Worm (Caenorhabditis elegans) whole organism, L1 larva: ENCODE data around the gene C01G10.5.

Experiments used
- ceh-8 ChIP-seq: fragments of 200-800 bp; sonication (Bioruptor generic); optimal IDR thresholded peaks from 2 replicates; lab custom pipeline; 2018; ENCODE audit warnings: mild to moderate bottlenecking, missing genetic modification characterization, moderate library complexity, missing compliant biosample characterization
- fkh-8 ChIP-seq: sonication (generic microtip); optimal IDR thresholded peaks from 2 replicates; lab custom pipeline; 2016; ENCODE audit warnings: mild to moderate bottlenecking, missing genetic modification characterization, missing compliant biosample characterization
- skn-1 ChIP-seq: fragments of 150-350 bp; optimal IDR thresholded peaks from 2 replicates; lab custom pipeline; 2014; ENCODE audit warnings: missing biosample characterization, missing genetic modification characterization

DNA sequence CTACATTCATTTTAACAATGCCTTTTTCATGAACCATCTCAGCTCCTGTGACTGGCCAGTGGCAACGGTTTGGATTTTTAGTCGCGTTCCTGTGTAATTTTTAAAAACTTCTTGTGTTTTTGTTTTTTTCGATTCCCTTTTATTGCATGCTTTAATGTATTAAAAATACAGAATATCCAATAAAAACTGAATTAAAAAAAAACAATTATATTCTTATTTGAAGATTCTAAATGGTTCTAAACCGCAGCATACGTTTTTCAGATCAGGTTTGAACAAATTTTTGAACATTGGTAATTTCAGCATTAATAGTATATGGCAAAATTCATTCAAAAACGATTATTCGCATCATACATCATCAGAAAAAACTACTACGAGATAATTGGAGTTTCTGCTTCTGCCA lies 21.0 kb downstream of the C01G10.5 start, which contains the start of gene dnj-3:
- no peak for TF ChIP-seq fkh-8 (tag; lab: Kevin White, UChicago)
- TF ChIP-seq skn-1 (tag; lab: Kevin White, UChicago), result no peak
- TF ChIP-seq ceh-8 (GFP tag; lab: Kevin White, UChicago), result no peak
